Worm (Caenorhabditis elegans): ENCODE results near the gene kin-15.

Gene kin-15

ce11 chrII:9416381-9417276, 16.9 kb downstream of the kin-15 start, which contains the start of the genes gss-1 and chch-3 (continued):
- TF ChIP-seq hlh-30 (tag; optimal IDR thresholded peaks at IDR 0.05; ENCODE audit: insufficient read depth) (peak; percentile 53), ztf-11 (tag; optimal IDR thresholded peaks at IDR 0.05) (no peak), nhr-111 (GFP tag; optimal IDR thresholded peaks at IDR 0.05) (no peak), jun-1 (tag; optimal IDR thresholded peaks at IDR 0.05) (no peak), madf-5 (GFP tag; IDR thresholded peaks at IDR 0.05) (no peak), hlh-11 (tag; optimal IDR thresholded peaks at IDR 0.05) (peak; percentile 55), nhr-237 (tag; optimal IDR thresholded peaks at IDR 0.05) (no peak), set-16 (GFP tag; IDR thresholded peaks at IDR 0.05) (no peak), duxl-1 (tag; optimal IDR thresholded peaks at IDR 0.05; ENCODE audit: poor library complexity) (no peak), T26A8.4 (GFP tag; IDR thresholded peaks at IDR 0.05) (no peak), nhr-76 (tag; optimal IDR thresholded peaks at IDR 0.05) (no peak), F49E8.2 (tag; optimal IDR thresholded peaks at IDR 0.05; ENCODE audit: borderline replicate concordance) (no peak), egl-43 (GFP tag; IDR thresholded peaks at IDR 0.05) (no peak), Y5F2A.4 (GFP tag; optimal IDR thresholded peaks at IDR 0.05) (no peak), gei-8 (GFP tag; optimal IDR thresholded peaks at IDR 0.05) (no peak), sdz-12 (GFP tag; optimal IDR thresholded peaks at IDR 0.05) (no peak), dve-1 (tag; optimal IDR thresholded peaks at IDR 0.05; ENCODE audit: insufficient read depth) (peak; percentile 69), dmd-8 (GFP tag; IDR thresholded peaks at IDR 0.05) (no peak), egl-27 (tag; optimal IDR thresholded peaks at IDR 0.05) (no peak), mep-1 (tag; optimal IDR thresholded peaks at IDR 0.05) (no peak), zip-2 (tag; optimal IDR thresholded peaks at IDR 0.05) (no peak), attf-4 (tag; optimal IDR thresholded peaks at IDR 0.05) (no peak), saeg-2 (GFP tag; IDR thresholded peaks at IDR 0.05) (no peak), lsy-2 (tag; optimal IDR thresholded peaks at IDR 0.05) (peak in 1 of 2 experiments; percentile 84), ceh-62 (tag; optimal IDR thresholded peaks at IDR 0.05) (no peak), ces-1 (GFP tag; optimal IDR thresholded peaks at IDR 0.05) (no peak), snpc-4 (tag; optimal IDR thresholded peaks at IDR 0.05) (no peak), spr-3 (GFP tag; optimal IDR thresholded peaks at IDR 0.05) (no peak), skn-1 (tag; optimal IDR thresholded peaks at IDR 0.05) (no peak), dpl-1 (GFP tag; optimal IDR thresholded peaks at IDR 0.05) (peak; percentile 65), dmd-6 (GFP tag; IDR thresholded peaks at IDR 0.05) (peak; percentile 61), cey-2 (tag; optimal IDR thresholded peaks at IDR 0.05; ENCODE audit: borderline replicate concordance, insufficient read depth) (no peak), zfp-3 (GFP tag; conservative IDR thresholded peaks at IDR 0.05) (no peak), daf-19 (GFP tag; conservative IDR thresholded peaks at IDR 0.05) (no peak), lin-15B (tag; optimal IDR thresholded peaks at IDR 0.05) (no peak), ctbp-1 (GFP tag; IDR thresholded peaks at IDR 0.05) (no peak), mxl-2 (GFP tag; conservative IDR thresholded peaks at IDR 0.05) (no peak), madf-9 (GFP tag; conservative IDR thresholded peaks at IDR 0.05) (no peak), Y75B8A.6 (GFP tag; IDR thresholded peaks at IDR 0.05) (no peak), fkh-10 (GFP tag; optimal IDR thresholded peaks at IDR 0.05) (peak; percentile 18), F44E2.7 (GFP tag; IDR thresholded peaks at IDR 0.05) (no peak), daf-12 (tag; optimal IDR thresholded peaks at IDR 0.05) (no peak), ceh-28 (tag; optimal IDR thresholded peaks at IDR 0.05) (no peak), R02D3.7 (tag; optimal IDR thresholded peaks at IDR 0.05) (no peak), unc-130 (GFP tag; optimal IDR thresholded peaks at IDR 0.05) (no peak), mdl-1 (tag; optimal IDR thresholded peaks at IDR 0.05) (no peak), aha-1 (tag) (peak; percentile 93), dmd-9 (GFP tag; IDR thresholded peaks at IDR 0.05) (no peak), zfp-2 (tag; optimal IDR thresholded peaks at IDR 0.05) (no peak), lin-39 (tag; optimal IDR thresholded peaks at IDR 0.05) (no peak)

Measured in whole organism, L4 larva.